Worm (Caenorhabditis elegans) whole organism, dauer: Measurements from ENCODE around the gene Y43D4A.2.

Experiments used
- unc-62 ChIP-seq: sonication (generic microtip); optimal IDR thresholded peaks from 2 replicates; lab custom pipeline; 2017; ENCODE audit warnings: missing biosample characterization, missing genetic modification reagents, missing genetic modification characterization

The Y43D4A.2 gene

ce11 chrIV:16709713-16710112 is 46.0 kb downstream of the Y43D4A.2 start:
- no peak for TF ChIP-seq unc-62 (GFP tag; lab: Kevin White, UChicago)

- no peak for TF ChIP-seq unc-62 (GFP tag; lab: Kevin White, UChicago)
These were observed 48.7 kb downstream of the Y43D4A.2 start for ce11 chrIV:16706950-16707349.

ce11 chrIV:16696422-16696821 is 59.2 kb downstream of the Y43D4A.2 start:
- no peak for TF ChIP-seq unc-62 (GFP tag; lab: Kevin White, UChicago)
